Fruit fly (Drosophila melanogaster) whole organism, embryonic: ENCODE measurements around the gene Arl5.

ENCODE experiments used
- Asciz ChIP-seq: fragments of 200-800 bp; sonication (Bioruptor generic); optimal IDR thresholded peaks from 2 replicates; lab custom pipeline; 2017; ENCODE audit warnings: missing biosample characterization, mild to moderate bottlenecking, missing genetic modification characterization, missing genetic modification reagents
- B-H2 ChIP-seq: fragments of 200-800 bp; sonication (Bioruptor generic); optimal IDR thresholded peaks from 2 replicates; lab custom pipeline; 2018; ENCODE audit warnings: missing biosample characterization, mild to moderate bottlenecking, missing genetic modification characterization
- CG12942 ChIP-seq: fragments of 200-800 bp; sonication (Bioruptor generic); optimal IDR thresholded peaks from 3 replicates; lab custom pipeline; 2016; ENCODE audit warnings: missing biosample characterization, missing genetic modification characterization
- CG14667 ChIP-seq: fragments of 200-800 bp; sonication (Bioruptor generic); IDR thresholded peaks from 2 replicates; pipeline ENCODE4 v1.3.6; 2022; ENCODE audit warnings: missing biosample characterization, missing genetic modification characterization
- CG14860 ChIP-seq: fragments of 200-800 bp; sonication (Bioruptor generic); IDR thresholded peaks from 3 replicates; pipeline ENCODE4 v1.3.6; 2022; ENCODE audit warnings: missing biosample characterization, missing genetic modification characterization; ENCODE audit not compliant: partially characterized antibody
- CG2116 ChIP-seq: fragments of 200-800 bp; sonication (Bioruptor generic); optimal IDR thresholded peaks from 3 replicates; lab custom pipeline; 2018; ENCODE audit warnings: missing biosample characterization, mild to moderate bottlenecking, missing genetic modification characterization
- CG30403 ChIP-seq: fragments of 200-800 bp; sonication (Bioruptor generic); optimal IDR thresholded peaks from 3 replicates; lab custom pipeline; 2016; ENCODE audit warnings: missing biosample characterization, missing genetic modification characterization
- CG31365 ChIP-seq: fragments of 200-800 bp; sonication (Bioruptor generic); optimal IDR thresholded peaks from 2 replicates; lab custom pipeline; 2018; ENCODE audit warnings: missing biosample characterization, mild to moderate bottlenecking, missing genetic modification characterization
- CG3407 ChIP-seq: fragments of 200-800 bp; sonication (Bioruptor generic); optimal IDR thresholded peaks from 2 replicates; lab custom pipeline; 2018; ENCODE audit warnings: missing biosample characterization, mild to moderate bottlenecking, missing genetic modification characterization
- CG3847 ChIP-seq: fragments of 200-800 bp; sonication (Bioruptor generic); IDR thresholded peaks from 2 replicates; pipeline ENCODE4 v1.3.6; 2022; ENCODE audit warnings: missing biosample characterization, missing genetic modification characterization
- CG4328 ChIP-seq: fragments of 200-800 bp; sonication (Bioruptor generic); optimal IDR thresholded peaks from 3 replicates; lab custom pipeline; 2017; ENCODE audit warnings: missing biosample characterization, missing genetic modification reagents, missing genetic modification characterization
- CG4707 ChIP-seq: fragments of 200-800 bp; sonication (Bioruptor generic); optimal IDR thresholded peaks from 2 replicates; lab custom pipeline; 2018; ENCODE audit warnings: missing biosample characterization, mild to moderate bottlenecking, missing genetic modification characterization, moderate library complexity
- CG6654 ChIP-seq: fragments of 200-800 bp; sonication (Bioruptor generic); optimal IDR thresholded peaks from 2 replicates; lab custom pipeline; 2017; ENCODE audit warnings: missing biosample characterization, mild to moderate bottlenecking, missing genetic modification characterization
- CG6765 ChIP-seq: fragments of 200-800 bp; sonication (Bioruptor generic); optimal IDR thresholded peaks from 3 replicates; lab custom pipeline; 2017; ENCODE audit warnings: missing biosample characterization, mild to moderate bottlenecking, missing genetic modification characterization
- CG8924 ChIP-seq: fragments of 200-800 bp; optimal IDR thresholded peaks from 3 replicates; lab custom pipeline; 2019; ENCODE audit warnings: missing biosample characterization, mild to moderate bottlenecking, missing genetic modification characterization, moderate library complexity
- CG9215 ChIP-seq: fragments of 200-800 bp; sonication (Bioruptor generic); IDR thresholded peaks from 2 replicates; pipeline ENCODE4 v1.3.6; 2022; ENCODE audit warnings: missing biosample characterization, missing genetic modification characterization
- CG9437 ChIP-seq: fragments of 200-800 bp; sonication (Bioruptor generic); optimal IDR thresholded peaks from 2 replicates; lab custom pipeline; 2018; ENCODE audit warnings: missing biosample characterization, mild to moderate bottlenecking, missing genetic modification characterization
- CoRest ChIP-seq: fragments of 200-800 bp; sonication (Bioruptor generic); optimal IDR thresholded peaks from 3 replicates; lab custom pipeline; 2018; ENCODE audit warnings: missing biosample characterization, mild to moderate bottlenecking, missing genetic modification characterization, moderate library complexity
- CrebB ChIP-seq: fragments of 200-800 bp; sonication (Bioruptor generic); optimal IDR thresholded peaks from 3 replicates; lab custom pipeline; 2018; ENCODE audit warnings: missing biosample characterization, mild to moderate bottlenecking, missing genetic modification characterization
- D19A ChIP-seq: fragments of 200-800 bp; optimal IDR thresholded peaks from 3 replicates; lab custom pipeline; 2019; ENCODE audit warnings: missing biosample characterization, mild to moderate bottlenecking, missing genetic modification characterization, moderate library complexity
- Dref ChIP-seq: fragments of 200-800 bp; sonication (Bioruptor generic); IDR thresholded peaks from 2 replicates; pipeline ENCODE4 v1.3.6; 2022; ENCODE audit warnings: missing biosample characterization, missing genetic modification characterization
- E2f2 ChIP-seq: fragments of 200-800 bp; sonication (Bioruptor generic); IDR thresholded peaks from 2 replicates; pipeline ENCODE4 v1.3.6; 2022; ENCODE audit warnings: missing biosample characterization, missing genetic modification characterization
- Fer1 ChIP-seq: fragments of 200-800 bp; sonication (Bioruptor generic); optimal IDR thresholded peaks from 2 replicates; lab custom pipeline; 2017; ENCODE audit warnings: missing biosample characterization, mild to moderate bottlenecking, missing genetic modification characterization
- Hr51 ChIP-seq, 2 experiments: fragments of 200-800 bp; sonication (Bioruptor generic); optimal IDR thresholded peaks; 2 replicates in 1 of 2; 3 replicates in 1 of 2; lab custom pipeline; 2016 to 2018; ENCODE audit warnings: missing biosample characterization in 2 of 2, missing genetic modification characterization in 2 of 2, mild to moderate bottlenecking in 1 of 2, moderate library complexity in 1 of 2
- MESR4 ChIP-seq: fragments of 200-800 bp; sonication (Bioruptor generic); optimal IDR thresholded peaks from 2 replicates; lab custom pipeline; 2018; ENCODE audit warnings: missing biosample characterization, mild to moderate bottlenecking, missing genetic modification characterization, moderate library complexity
- Myb ChIP-seq: fragments of 200-800 bp; sonication (Bioruptor generic); optimal IDR thresholded peaks from 2 replicates; lab custom pipeline; 2016; ENCODE audit warnings: missing biosample characterization, missing genetic modification characterization
- Oaz ChIP-seq: fragments of 200-800 bp; sonication (Bioruptor generic); IDR thresholded peaks from 2 replicates; pipeline ENCODE4 v1.3.6; 2022; ENCODE audit warnings: missing biosample characterization, missing genetic modification characterization
- Poxn ChIP-seq: fragments of 200-800 bp; sonication (Bioruptor generic); IDR thresholded peaks from 2 replicates; pipeline ENCODE4 v1.3.6; 2022; ENCODE audit warnings: missing biosample characterization, missing genetic modification characterization
- Scr ChIP-seq: fragments of 200-800 bp; sonication (Bioruptor generic); IDR thresholded peaks from 2 replicates; pipeline ENCODE4 v1.3.6; 2022; ENCODE audit warnings: missing biosample characterization, missing genetic modification characterization; ENCODE audit not compliant: partially characterized antibody
- Sin3A ChIP-seq: fragments of >200 bp; optimal IDR thresholded peaks from 2 replicates; lab custom pipeline; 2018
- Sry-δ ChIP-seq: fragments of 200-800 bp; sonication (Bioruptor generic); optimal IDR thresholded peaks from 2 replicates; lab custom pipeline; 2016; ENCODE audit warnings: missing biosample characterization, missing genetic modification characterization
- TFAM ChIP-seq: fragments of 200-800 bp; sonication (Bioruptor generic); optimal IDR thresholded peaks from 2 replicates; lab custom pipeline; 2017; ENCODE audit warnings: missing biosample characterization, missing genetic modification characterization, inconsistent platforms
- Tbp ChIP-seq: fragments of >200 bp; optimal IDR thresholded peaks from 2 replicates; lab custom pipeline; 2018; ENCODE audit warnings: missing biosample characterization, missing genetic modification characterization
- aop ChIP-seq: fragments of 200-800 bp; sonication (Bioruptor generic); IDR thresholded peaks from 2 replicates; pipeline ENCODE4 v1.3.6; 2022; ENCODE audit warnings: missing biosample characterization, missing genetic modification characterization
- bbx ChIP-seq: fragments of 200-800 bp; sonication (Bioruptor generic); IDR thresholded peaks from 2 replicates; pipeline ENCODE4 v1.3.6; 2022; ENCODE audit warnings: missing biosample characterization, missing genetic modification characterization; ENCODE audit not compliant: partially characterized antibody
- cas ChIP-seq: fragments of 200-800 bp; sonication (Bioruptor generic); IDR thresholded peaks from 2 replicates; pipeline ENCODE4 v1.3.6; 2022; ENCODE audit warnings: missing biosample characterization, missing genetic modification characterization
- esg ChIP-seq: fragments of 200-800 bp; sonication (Bioruptor generic); conservative IDR thresholded peaks from 2 replicates; pipeline ENCODE4 v1.3.6; 2022; ENCODE audit warnings: missing biosample characterization, missing genetic modification characterization
- fd3F ChIP-seq: fragments of 200-800 bp; sonication (Bioruptor generic); optimal IDR thresholded peaks from 2 replicates; lab custom pipeline; 2018; ENCODE audit warnings: missing biosample characterization, mild to moderate bottlenecking, missing genetic modification characterization, moderate library complexity
- fd64A ChIP-seq: fragments of 200-800 bp; sonication (Bioruptor generic); optimal IDR thresholded peaks from 3 replicates; lab custom pipeline; 2018; ENCODE audit warnings: missing biosample characterization, mild to moderate bottlenecking, missing genetic modification characterization
- lbe ChIP-seq: fragments of 200-800 bp; sonication (Bioruptor generic); optimal IDR thresholded peaks from 2 replicates; lab custom pipeline; 2016; ENCODE audit warnings: missing biosample characterization, mild to moderate bottlenecking, missing genetic modification characterization
- lola ChIP-seq, 3 experiments: fragments of >200 bp in 2 of 3; fragments of 200-800 bp in 1 of 3; sonication (Bioruptor generic) in 1 of 3; optimal IDR thresholded peaks; 2 replicates each; lab custom pipeline; 2017 to 2019; ENCODE audit warnings: missing biosample characterization in 3 of 3, missing genetic modification characterization in 3 of 3, mild to moderate bottlenecking in 1 of 3, moderate library complexity in 1 of 3
- nom ChIP-seq: fragments of 200-800 bp; sonication (Bioruptor generic); optimal IDR thresholded peaks from 2 replicates; lab custom pipeline; 2017; ENCODE audit warnings: missing biosample characterization, missing genetic modification characterization, mild to moderate bottlenecking, moderate library complexity, missing genetic modification reagents
- odd ChIP-seq: fragments of 200-800 bp; sonication (Bioruptor generic); optimal IDR thresholded peaks from 2 replicates; lab custom pipeline; 2017; ENCODE audit warnings: missing biosample characterization, mild to moderate bottlenecking, missing genetic modification characterization
- sim ChIP-seq: fragments of 200-800 bp; sonication (Bioruptor generic); IDR thresholded peaks from 2 replicates; pipeline ENCODE4 v1.3.6; 2022; ENCODE audit warnings: missing biosample characterization, missing genetic modification characterization
- slou ChIP-seq: fragments of 200-800 bp; sonication (Bioruptor generic); optimal IDR thresholded peaks from 3 replicates; lab custom pipeline; 2016; ENCODE audit warnings: missing biosample characterization, missing genetic modification characterization
- stwl ChIP-seq: fragments of 200-800 bp; sonication (Bioruptor generic); optimal IDR thresholded peaks from 3 replicates; lab custom pipeline; 2018; ENCODE audit warnings: missing biosample characterization, mild to moderate bottlenecking, missing genetic modification characterization, moderate library complexity
- tgo ChIP-seq: fragments of 200-800 bp; sonication (Bioruptor generic); IDR thresholded peaks from 3 replicates; pipeline ENCODE4 v1.3.6; 2022; ENCODE audit warnings: missing biosample characterization, missing genetic modification characterization
- tin ChIP-seq: fragments of 200-800 bp; sonication (Bioruptor generic); optimal IDR thresholded peaks from 3 replicates; lab custom pipeline; 2016; ENCODE audit warnings: missing biosample characterization, missing genetic modification characterization
- tll ChIP-seq, 2 experiments: fragments of 200-800 bp in 1 of 2; fragments of >200 bp in 1 of 2; sonication (Bioruptor generic) in 1 of 2; optimal IDR thresholded peaks; 2 replicates each; lab custom pipeline; 2017 to 2019; ENCODE audit warnings: missing biosample characterization in 2 of 2, missing genetic modification characterization in 2 of 2, mild to moderate bottlenecking in 1 of 2, moderate library complexity in 1 of 2
- usp ChIP-seq: fragments of >200 bp; optimal IDR thresholded peaks from 2 replicates; lab custom pipeline; 2017; ENCODE audit warnings: missing biosample characterization, missing genetic modification characterization
- zen2 ChIP-seq: fragments of 200-800 bp; sonication (Bioruptor generic); IDR thresholded peaks from 3 replicates; pipeline ENCODE4 v1.3.6; 2022; ENCODE audit warnings: missing biosample characterization, missing genetic modification characterization; ENCODE audit not compliant: partially characterized antibody

Gene Arl5

dm6 chr3L:8296941-8297340 lies 2.7 kb downstream of the Arl5 start, which contains the start of gene Rab19 (continued):
- TF ChIP-seq CG12942 (GFP tag; lab: Kevin White, UChicago) (no peak), CG6654 (GFP tag; lab: Kevin White, UChicago) (no peak), Oaz (GFP tag; lab: Robert Waterston, UW) (no peak), Asciz (GFP tag; lab: Kevin White, UChicago) (no peak), fd64A (GFP tag; lab: Kevin White, UChicago) (no peak), B-H2 (GFP tag; lab: Kevin White, UChicago) (no peak), CG14667 (GFP tag; lab: Robert Waterston, UW) (no peak), tin (GFP tag; lab: Kevin White, UChicago) (no peak), Hr51 (GFP tag; optimal IDR thresholded peaks at IDR 0.05; lab: Kevin White, UChicago) (no peak), CG8924 (no peak), Sin3A (no peak), CG9215 (GFP tag; lab: Robert Waterston, UW) (no peak), CG30403 (GFP tag; lab: Kevin White, UChicago) (no peak), aop (GFP tag; lab: Robert Waterston, UW) (no peak), stwl (tag; lab: Kevin White, UChicago) (peak; percentile 57), CG4707 (GFP tag; lab: Kevin White, UChicago) (no peak), nom (GFP tag; lab: Kevin White, UChicago) (no peak), bbx (peak; percentile 87), Poxn (GFP tag; lab: Robert Waterston, UW) (no peak), CrebB (tag; lab: Kevin White, UChicago) (no peak), Myb (GFP tag; lab: Kevin White, UChicago) (peak; percentile 85), zen2 (GFP tag; lab: Robert Waterston, UW) (peak; percentile 91), CG9437 (GFP tag; lab: Kevin White, UChicago) (no peak), CoRest (tag; lab: Kevin White, UChicago) (peak; percentile 52), lbe (GFP tag; lab: Kevin White, UChicago) (no peak), fd3F (GFP tag; lab: Kevin White, UChicago) (no peak), Scr (GFP tag; lab: Robert Waterston, UW) (peak; percentile 94), tgo (no peak), slou (GFP tag; lab: Kevin White, UChicago) (no peak), CG3407 (no peak), CG2116 (GFP tag; lab: Kevin White, UChicago) (peak; percentile 82), CG3847 (GFP tag; lab: Robert Waterston, UW) (no peak), Tbp (GFP tag; lab: Kevin White, UChicago) (no peak), usp (GFP tag; lab: Kevin White, UChicago) (no peak), lola (GFP tag; optimal IDR thresholded peaks at IDR 0.05; lab: Kevin White, UChicago) (no peak), CG14860 (GFP tag; lab: Robert Waterston, UW) (peak; percentile 86), MESR4 (GFP tag; lab: Kevin White, UChicago) (peak; percentile 72), Sry-δ (GFP tag; lab: Kevin White, UChicago) (peak; percentile 71), Dref (GFP tag; lab: Robert Waterston, UW) (peak; percentile 68), CG4328 (GFP tag; lab: Kevin White, UChicago) (no peak), TFAM (GFP tag; lab: Kevin White, UChicago) (no peak), cas (GFP tag; lab: Robert Waterston, UW) (no peak), esg (GFP tag; lab: Robert Waterston, UW) (no peak), E2f2 (peak; percentile 48; the same call in 1 of the 2 replicates), CG6765 (GFP tag; lab: Kevin White, UChicago) (no peak), Fer1 (no peak), CG31365 (tag; lab: Kevin White, UChicago) (no peak), odd (GFP tag; lab: Kevin White, UChicago) (no peak), sim (GFP tag; lab: Robert Waterston, UW) (no peak), tll (GFP tag; optimal IDR thresholded peaks at IDR 0.05; lab: Kevin White, UChicago) (peak in 1 of 2 experiments; percentile 18), D19A (tag; lab: Kevin White, UChicago) (no peak)
